Worm (Caenorhabditis elegans) whole organism, early embryonic: ENCODE measurements around the gene spo-11.

ENCODE experiments used
- aly-1 ChIP-seq: sonication (generic microtip); optimal IDR thresholded peaks from 2 replicates; lab custom pipeline; 2016; ENCODE audit warnings: missing genetic modification characterization, missing compliant biosample characterization
- ama-1 ChIP-seq: fragments of 150-350 bp; optimal IDR thresholded peaks from 2 replicates; lab custom pipeline; 2014
- ceh-13 ChIP-seq: fragments of 200-800 bp; sonication (Bioruptor generic); optimal IDR thresholded peaks from 2 replicates; lab custom pipeline; 2018; ENCODE audit warnings: mild to moderate bottlenecking, missing genetic modification characterization, missing compliant biosample characterization
- ceh-36 ChIP-seq: sonication (generic microtip); optimal IDR thresholded peaks from 2 replicates; lab custom pipeline; 2016; ENCODE audit warnings: missing genetic modification characterization, inconsistent platforms, missing compliant biosample characterization
- ets-7 ChIP-seq: sonication (generic microtip); optimal IDR thresholded peaks from 2 replicates; lab custom pipeline; 2016; ENCODE audit warnings: missing genotype, missing genetic modification characterization, missing compliant biosample characterization
- flt-1 ChIP-seq: fragments of 200-800 bp; sonication (Bioruptor generic); IDR thresholded peaks from 2 replicates; pipeline ENCODE4 v1.3.6; 2022; ENCODE audit warnings: missing genetic modification characterization, missing compliant biosample characterization
- hmbx-1 ChIP-seq: sonication (generic microtip); optimal IDR thresholded peaks from 2 replicates; lab custom pipeline; 2016; ENCODE audit warnings: mild to moderate bottlenecking, missing genetic modification characterization, missing compliant biosample characterization
- hmg-4 ChIP-seq: fragments of 200-800 bp; sonication (Bioruptor generic); optimal IDR thresholded peaks from 2 replicates; lab custom pipeline; 2018; ENCODE audit warnings: mild to moderate bottlenecking, missing genetic modification characterization, missing compliant biosample characterization
- hnd-1 ChIP-seq: sonication (generic microtip); optimal IDR thresholded peaks from 2 replicates; lab custom pipeline; 2016; ENCODE audit warnings: missing genetic modification characterization, missing compliant biosample characterization
- pes-1 ChIP-seq: fragments of 200-800 bp; sonication (Bioruptor generic); IDR thresholded peaks from 2 replicates; pipeline ENCODE4 v1.3.6; 2022; ENCODE audit warnings: missing genetic modification reagents, missing genetic modification characterization, missing compliant biosample characterization
- scrt-1 ChIP-seq: fragments of 200-800 bp; sonication (Bioruptor generic); IDR thresholded peaks from 2 replicates; pipeline ENCODE4 v1.3.6; 2022; ENCODE audit warnings: missing genetic modification characterization, missing compliant biosample characterization
- sea-1 ChIP-seq: fragments of 200-800 bp; sonication (Bioruptor generic); conservative IDR thresholded peaks from 2 replicates; pipeline ENCODE4 v1.3.6; 2022; ENCODE audit warnings: missing genetic modification characterization, missing compliant biosample characterization
- tbx-11 ChIP-seq: fragments of 200-800 bp; sonication (Bioruptor generic); IDR thresholded peaks from 2 replicates; pipeline ENCODE4 v1.3.6; 2022; ENCODE audit warnings: missing genetic modification characterization, missing compliant biosample characterization
- tra-4 ChIP-seq: sonication (generic microtip); optimal IDR thresholded peaks from 2 replicates; lab custom pipeline; 2017; ENCODE audit warnings: missing genetic modification characterization, missing compliant biosample characterization

DNA sequence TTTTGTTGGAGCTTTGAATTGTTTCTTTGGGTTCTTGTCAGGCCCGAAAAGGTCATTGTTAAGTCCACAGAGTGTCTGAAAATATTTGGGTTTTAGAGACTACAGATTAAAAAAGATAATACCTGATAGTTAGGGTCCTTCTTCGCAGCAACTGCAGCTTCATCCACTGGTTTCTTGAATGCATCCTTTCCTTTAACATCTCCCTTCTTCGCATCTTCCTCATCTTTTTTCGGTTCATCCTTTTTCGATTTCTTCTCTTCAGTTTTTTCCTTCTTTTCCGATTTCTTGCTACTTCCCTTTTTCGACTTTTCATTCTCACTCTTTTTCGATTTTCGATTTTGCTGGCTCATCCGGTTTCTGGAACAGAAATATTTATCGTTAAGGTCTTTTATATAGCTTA, 21.2 kb downstream of the spo-11 start:
- TF ChIP-seq ama-1 (no peak), pes-1 (no peak), aly-1 (tag; lab: Kevin White, UChicago) (no peak), ceh-36 (no peak), flt-1 (no peak), hnd-1 (no peak), scrt-1 (GFP tag; lab: Robert Waterston, UW) (no peak), tbx-11 (no peak), ceh-13 (no peak), tra-4 (tag; lab: Kevin White, UChicago) (no peak), hmbx-1 (no peak), ets-7 (tag; lab: Kevin White, UChicago) (no peak), hmg-4 (GFP tag; lab: Kevin White, UChicago) (no peak), sea-1 (no peak)
